Fruit fly (Drosophila melanogaster) S2 (cell line): Measurements from ENCODE around the gene CG1233.

ENCODE experiments used
- CG8478 ChIP-seq: fragments of >200 bp; optimal IDR thresholded peaks from 2 replicates; lab custom pipeline; 2018
- CTCF ChIP-seq, 2 experiments: fragments of >200 bp; optimal IDR thresholded peaks; 2 replicates each; lab custom pipeline; 2018

DNA sequence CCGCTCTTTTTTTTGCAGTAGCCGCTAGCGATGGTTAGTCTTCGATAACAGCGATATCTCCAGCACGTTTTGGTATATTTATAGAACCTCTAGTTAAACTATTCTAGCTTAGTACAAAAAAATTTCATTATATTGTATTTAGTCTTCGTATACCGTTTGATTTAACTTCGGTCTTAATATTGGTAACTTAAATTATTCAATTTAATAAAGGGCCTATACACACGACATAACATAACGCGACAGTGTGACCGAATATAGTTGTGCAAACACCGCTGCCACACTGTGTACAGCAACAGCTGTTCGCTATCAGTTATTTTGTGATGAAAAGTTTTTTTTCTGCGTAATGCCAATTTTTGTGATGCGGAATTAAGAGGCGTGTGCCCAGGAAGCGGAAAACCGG lies at the start of gene CG1233, which contains the start of gene Cdc5:
- TF ChIP-seq CG8478, result no peak
- no peak for TF ChIP-seq CTCF (optimal IDR thresholded peaks at IDR 0.05; lab: Kevin White, UChicago)
